Worm (Caenorhabditis elegans) whole organism, mixed stage, embryonic: ENCODE results near the gene C03B1.17.

ENCODE experiments used
- blmp-1 ChIP-seq: fragments of 150-350 bp; optimal IDR thresholded peaks from 2 replicates; lab custom pipeline; 2014; ENCODE audit warnings: missing biosample characterization, missing genetic modification characterization
- ces-1 ChIP-seq: fragments of 150-350 bp; optimal IDR thresholded peaks from 2 replicates; lab custom pipeline; 2014; ENCODE audit warnings: missing biosample characterization, missing genetic modification reagents, missing genetic modification characterization
- hlh-1 ChIP-seq: fragments of 150-350 bp; optimal IDR thresholded peaks from 2 replicates; lab custom pipeline; 2014; ENCODE audit warnings: missing biosample characterization, missing genetic modification reagents, missing genetic modification characterization
- lin-13 ChIP-seq: fragments of 150-350 bp; optimal IDR thresholded peaks from 2 replicates; lab custom pipeline; 2014; ENCODE audit warnings: missing biosample characterization, missing genetic modification characterization
- mab-5 ChIP-seq: fragments of 150-350 bp; optimal IDR thresholded peaks from 2 replicates; lab custom pipeline; 2014; ENCODE audit warnings: missing biosample characterization, missing genetic modification characterization
- nhr-2 ChIP-seq: fragments of 150-350 bp; optimal IDR thresholded peaks from 2 replicates; lab custom pipeline; 2014; ENCODE audit warnings: missing biosample characterization, missing genetic modification characterization
- nhr-237 ChIP-seq: fragments of 150-350 bp; optimal IDR thresholded peaks from 2 replicates; lab custom pipeline; 2014; ENCODE audit warnings: missing biosample characterization, missing genetic modification characterization
- sem-2 ChIP-seq: fragments of 200-800 bp; sonication (Bioruptor generic); optimal IDR thresholded peaks from 2 replicates; lab custom pipeline; 2018; ENCODE audit warnings: mild to moderate bottlenecking, missing genetic modification characterization, missing compliant biosample characterization
- snpc-4 ChIP-seq: fragments of 150-350 bp; optimal IDR thresholded peaks from 2 replicates; lab custom pipeline; 2014; ENCODE audit warnings: missing biosample characterization, missing genetic modification characterization
- sptf-1 ChIP-seq: sonication (generic microtip); optimal IDR thresholded peaks from 2 replicates; lab custom pipeline; 2017; ENCODE audit warnings: mild to moderate bottlenecking, missing genetic modification characterization, moderate library complexity, missing compliant biosample characterization
- unc-39 ChIP-seq: fragments of 150-350 bp; optimal IDR thresholded peaks from 2 replicates; lab custom pipeline; 2014; ENCODE audit warnings: missing biosample characterization, missing genetic modification characterization

- TF ChIP-seq unc-39 (tag; lab: Kevin White, UChicago): no peak
- TF ChIP-seq ces-1 (GFP tag; lab: Kevin White, UChicago): peak; percentile 44
- no peak for TF ChIP-seq nhr-2 (tag; lab: Kevin White, UChicago)
- peak; percentile 54 for TF ChIP-seq sptf-1
- no peak for TF ChIP-seq snpc-4 (tag; lab: Kevin White, UChicago)
- peak; percentile 44 for TF ChIP-seq nhr-237 (tag; lab: Kevin White, UChicago)
- peak; percentile 56 for TF ChIP-seq hlh-1
- peak; percentile 71 for TF ChIP-seq lin-13
- no peak for TF ChIP-seq sem-2 (GFP tag; lab: Kevin White, UChicago)
- TF ChIP-seq blmp-1: no peak
- no peak for TF ChIP-seq mab-5 (tag; lab: Kevin White, UChicago)
Measured at ce11 chrX:6378363-6378762, 4.9 kb downstream of the C03B1.17 start.
